Worm (Caenorhabditis elegans): ENCODE measurements around the gene Y43C5A.4.

DNA sequence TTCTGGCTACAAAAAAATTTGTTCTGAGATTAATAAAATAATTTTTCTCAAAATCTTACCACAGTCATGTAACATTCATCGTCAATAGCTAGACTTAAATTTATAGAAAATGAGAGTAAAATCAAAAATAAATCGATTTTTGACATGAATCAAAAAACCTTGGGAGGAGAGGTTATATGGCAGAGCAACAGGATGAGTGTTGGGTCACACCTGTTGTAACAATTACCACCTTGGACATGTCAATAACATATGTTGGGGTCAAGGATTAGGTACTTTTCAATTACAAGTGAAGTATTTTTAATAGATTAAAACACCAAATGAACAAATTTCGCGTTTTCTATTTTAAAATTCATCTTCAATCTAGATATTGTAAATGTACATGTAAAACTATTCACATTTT lies 36.2 kb upstream of the Y43C5A.4 start, which contains the start of gene lipl-7:
- TF ChIP-seq tra-4 (tag; optimal IDR thresholded peaks at IDR 0.05), result no peak
- no peak for TF ChIP-seq sea-1 (GFP tag; conservative IDR thresholded peaks at IDR 0.05)
- TF ChIP-seq aly-1 (tag; optimal IDR thresholded peaks at IDR 0.05), result no peak
- no peak for TF ChIP-seq ama-1 (optimal IDR thresholded peaks at IDR 0.05)
- TF ChIP-seq hmg-4 (GFP tag; optimal IDR thresholded peaks at IDR 0.05), result no peak
